Fruit fly (Drosophila melanogaster) whole organism, embryonic: ENCODE data around the gene Adgf-B.

ENCODE experiments used
- Antp ChIP-seq: fragments of 200-800 bp; sonication (Bioruptor generic); optimal IDR thresholded peaks from 3 replicates; lab custom pipeline; 2016; ENCODE audit warnings: missing biosample characterization, missing genetic modification characterization
- Bdp1 ChIP-seq: fragments of 200-800 bp; sonication (Bioruptor generic); optimal IDR thresholded peaks from 3 replicates; lab custom pipeline; 2016; ENCODE audit warnings: missing biosample characterization, missing genetic modification characterization
- C15 ChIP-seq: fragments of 200-800 bp; sonication (Bioruptor generic); IDR thresholded peaks from 3 replicates; pipeline ENCODE4 v1.3.6; 2022; ENCODE audit warnings: missing biosample characterization, missing genetic modification characterization
- CG10209 ChIP-seq: fragments of 200-800 bp; sonication (Bioruptor generic); optimal IDR thresholded peaks from 3 replicates; lab custom pipeline; 2017; ENCODE audit warnings: missing biosample characterization, mild to moderate bottlenecking, missing genetic modification characterization, missing genetic modification reagents
- CG10274 ChIP-seq: fragments of 200-800 bp; sonication (Bioruptor generic); optimal IDR thresholded peaks from 3 replicates; lab custom pipeline; 2017; ENCODE audit warnings: missing biosample characterization, mild to moderate bottlenecking, missing genetic modification characterization
- CG1233 ChIP-seq: fragments of 200-800 bp; sonication (Bioruptor generic); optimal IDR thresholded peaks from 4 replicates; lab custom pipeline; 2018; ENCODE audit warnings: missing biosample characterization, mild to moderate bottlenecking, missing genetic modification characterization
- CG13296 ChIP-seq: fragments of 200-800 bp; sonication (Bioruptor generic); optimal IDR thresholded peaks from 3 replicates; lab custom pipeline; 2018; ENCODE audit warnings: missing biosample characterization, mild to moderate bottlenecking, missing genetic modification characterization
- CG15514 ChIP-seq: fragments of 200-800 bp; sonication (Bioruptor generic); optimal IDR thresholded peaks from 3 replicates; lab custom pipeline; 2017; ENCODE audit warnings: missing biosample characterization, missing genetic modification characterization, mild to moderate bottlenecking, moderate library complexity, missing genetic modification reagents
- CG15601 ChIP-seq: fragments of 200-800 bp; sonication (Bioruptor generic); optimal IDR thresholded peaks from 3 replicates; lab custom pipeline; 2019; ENCODE audit warnings: missing biosample characterization, mild to moderate bottlenecking, missing genetic modification characterization, moderate library complexity
- CG17385 ChIP-seq: fragments of 200-800 bp; sonication (Bioruptor generic); optimal IDR thresholded peaks from 3 replicates; lab custom pipeline; 2018; ENCODE audit warnings: missing biosample characterization, mild to moderate bottlenecking, missing genetic modification characterization
- CG17802 ChIP-seq: fragments of 200-800 bp; sonication (Bioruptor generic); optimal IDR thresholded peaks from 2 replicates; lab custom pipeline; 2018; ENCODE audit warnings: missing biosample characterization, mild to moderate bottlenecking, missing genetic modification characterization, moderate library complexity
- CG2116 ChIP-seq: fragments of 200-800 bp; sonication (Bioruptor generic); optimal IDR thresholded peaks from 3 replicates; lab custom pipeline; 2018; ENCODE audit warnings: missing biosample characterization, mild to moderate bottlenecking, missing genetic modification characterization
- CG2678 ChIP-seq: fragments of 200-800 bp; sonication (Bioruptor generic); optimal IDR thresholded peaks from 3 replicates; lab custom pipeline; 2019; ENCODE audit warnings: missing biosample characterization, mild to moderate bottlenecking, missing genetic modification characterization, moderate library complexity
- CG30403 ChIP-seq: fragments of 200-800 bp; sonication (Bioruptor generic); optimal IDR thresholded peaks from 3 replicates; lab custom pipeline; 2016; ENCODE audit warnings: missing biosample characterization, missing genetic modification characterization
- CG3847 ChIP-seq: fragments of 200-800 bp; sonication (Bioruptor generic); IDR thresholded peaks from 2 replicates; pipeline ENCODE4 v1.3.6; 2022; ENCODE audit warnings: missing biosample characterization, missing genetic modification characterization
- CG42726 ChIP-seq: fragments of 200-800 bp; sonication (Bioruptor generic); IDR thresholded peaks from 2 replicates; pipeline ENCODE4 v1.3.6; 2022; ENCODE audit warnings: missing biosample characterization, missing genetic modification characterization; ENCODE audit not compliant: partially characterized antibody
- CG4424 ChIP-seq: fragments of 200-800 bp; sonication (Bioruptor generic); optimal IDR thresholded peaks from 3 replicates; lab custom pipeline; 2016; ENCODE audit warnings: missing biosample characterization, missing genetic modification characterization
- CG4707 ChIP-seq: fragments of 200-800 bp; sonication (Bioruptor generic); optimal IDR thresholded peaks from 2 replicates; lab custom pipeline; 2018; ENCODE audit warnings: missing biosample characterization, mild to moderate bottlenecking, missing genetic modification characterization, moderate library complexity
- CG4820 ChIP-seq: fragments of 200-800 bp; sonication (Bioruptor generic); optimal IDR thresholded peaks from 3 replicates; lab custom pipeline; 2016; ENCODE audit warnings: missing biosample characterization, missing genetic modification characterization
- CG4854 ChIP-seq: fragments of 200-800 bp; sonication (Bioruptor generic); optimal IDR thresholded peaks from 2 replicates; lab custom pipeline; 2016; ENCODE audit warnings: missing biosample characterization, missing genetic modification characterization, inconsistent platforms
- CG5953 ChIP-seq: fragments of 200-800 bp; sonication (Bioruptor generic); IDR thresholded peaks from 2 replicates; pipeline ENCODE4 v1.3.6; 2022; ENCODE audit warnings: missing biosample characterization, missing genetic modification characterization
- CG6175 ChIP-seq: fragments of 200-800 bp; sonication (Bioruptor generic); IDR thresholded peaks from 3 replicates; pipeline ENCODE4 v1.3.6; 2022; ENCODE audit warnings: missing biosample characterization, missing genetic modification characterization
- CG7357 ChIP-seq: fragments of 200-800 bp; sonication (Bioruptor generic); IDR thresholded peaks from 3 replicates; pipeline ENCODE4 v1.3.6; 2022; ENCODE audit warnings: missing biosample characterization, missing genetic modification characterization
- CG9609 ChIP-seq: fragments of 200-800 bp; sonication (Bioruptor generic); optimal IDR thresholded peaks from 3 replicates; lab custom pipeline; 2016; ENCODE audit warnings: missing biosample characterization, missing genetic modification characterization
- CkIIα-i1 ChIP-seq: fragments of 200-800 bp; sonication (Bioruptor generic); IDR thresholded peaks from 2 replicates; pipeline ENCODE4 v1.3.6; 2022; ENCODE audit warnings: missing biosample characterization, missing genetic modification characterization
- D ChIP-seq, 2 experiments: fragments of 200-800 bp in 1 of 2; fragments of >200 bp in 1 of 2; sonication (Bioruptor generic) in 1 of 2; optimal IDR thresholded peaks; 2 replicates in 1 of 2; 3 replicates in 1 of 2; lab custom pipeline; 2017; ENCODE audit warnings: mild to moderate bottlenecking in 1 of 2, missing biosample characterization in 1 of 2, missing genetic modification characterization in 1 of 2, missing genetic modification reagents in 1 of 2
- D19B ChIP-seq: fragments of 200-800 bp; sonication (Bioruptor generic); optimal IDR thresholded peaks from 2 replicates; lab custom pipeline; 2017; ENCODE audit warnings: missing biosample characterization, mild to moderate bottlenecking, missing genetic modification characterization
- Dp ChIP-seq: fragments of 200-800 bp; sonication (Bioruptor generic); optimal IDR thresholded peaks from 2 replicates; lab custom pipeline; 2018; ENCODE audit warnings: missing biosample characterization, mild to moderate bottlenecking, missing genetic modification characterization, moderate library complexity
- HHEX ChIP-seq: fragments of 200-800 bp; sonication (Bioruptor generic); optimal IDR thresholded peaks from 3 replicates; lab custom pipeline; 2017; ENCODE audit warnings: missing biosample characterization, mild to moderate bottlenecking, missing genetic modification characterization, missing genetic modification reagents
- HLHmδ ChIP-seq: fragments of 200-800 bp; sonication (Bioruptor generic); optimal IDR thresholded peaks from 2 replicates; lab custom pipeline; 2018; ENCODE audit warnings: missing biosample characterization, mild to moderate bottlenecking, missing genetic modification characterization, moderate library complexity
- HmgZ ChIP-seq: fragments of 200-800 bp; sonication (Bioruptor generic); optimal IDR thresholded peaks from 2 replicates; lab custom pipeline; 2018; ENCODE audit warnings: missing biosample characterization, mild to moderate bottlenecking, missing genetic modification characterization
- Hmr ChIP-seq: fragments of 200-800 bp; sonication (Bioruptor generic); optimal IDR thresholded peaks from 3 replicates; lab custom pipeline; 2017; ENCODE audit warnings: mild to moderate bottlenecking, missing biosample characterization, missing genetic modification reagents, missing genetic modification characterization
- MTF-1 ChIP-seq: fragments of 200-800 bp; sonication (Bioruptor generic); optimal IDR thresholded peaks from 2 replicates; lab custom pipeline; 2018; ENCODE audit warnings: missing biosample characterization, mild to moderate bottlenecking, missing genetic modification characterization, borderline replicate concordance
- NC2α ChIP-seq: fragments of 200-800 bp; sonication (Bioruptor generic); optimal IDR thresholded peaks from 2 replicates; lab custom pipeline; 2016; ENCODE audit warnings: missing biosample characterization, missing genetic modification characterization
- NfI ChIP-seq: fragments of 200-800 bp; sonication (Bioruptor generic); optimal IDR thresholded peaks from 3 replicates; lab custom pipeline; 2018; ENCODE audit warnings: missing biosample characterization, mild to moderate bottlenecking, missing genetic modification characterization, moderate library complexity
- Ptx1 ChIP-seq: fragments of 200-800 bp; sonication (Bioruptor generic); IDR thresholded peaks from 2 replicates; pipeline ENCODE4 v1.3.6; 2022; ENCODE audit warnings: missing biosample characterization, missing genetic modification characterization
- Sin3A ChIP-seq: fragments of >200 bp; optimal IDR thresholded peaks from 2 replicates; lab custom pipeline; 2018
- Sry-β ChIP-seq: fragments of 200-800 bp; sonication (Bioruptor generic); optimal IDR thresholded peaks from 2 replicates; lab custom pipeline; 2018; ENCODE audit warnings: missing biosample characterization, mild to moderate bottlenecking, missing genetic modification characterization, moderate library complexity
- Ssrp ChIP-seq: fragments of 200-800 bp; sonication (Bioruptor generic); optimal IDR thresholded peaks from 2 replicates; lab custom pipeline; 2018; ENCODE audit warnings: missing biosample characterization, mild to moderate bottlenecking, missing genetic modification characterization, moderate library complexity
- ac ChIP-seq: fragments of 200-800 bp; sonication (Bioruptor generic); optimal IDR thresholded peaks from 3 replicates; lab custom pipeline; 2017; ENCODE audit warnings: missing biosample characterization, mild to moderate bottlenecking, missing genetic modification characterization
- grn ChIP-seq: fragments of 200-800 bp; sonication (Bioruptor generic); optimal IDR thresholded peaks from 3 replicates; lab custom pipeline; 2017; ENCODE audit warnings: missing biosample characterization, missing genetic modification characterization
- her ChIP-seq: fragments of 200-800 bp; sonication (Bioruptor generic); optimal IDR thresholded peaks from 2 replicates; lab custom pipeline; 2016; ENCODE audit warnings: missing biosample characterization, missing genetic modification characterization
- mam ChIP-seq: fragments of 200-800 bp; sonication (Bioruptor generic); optimal IDR thresholded peaks from 3 replicates; lab custom pipeline; 2016; ENCODE audit warnings: missing biosample characterization, missing genetic modification characterization
- nerfin-1 ChIP-seq: fragments of 200-800 bp; sonication (Bioruptor generic); optimal IDR thresholded peaks from 3 replicates; lab custom pipeline; 2019; ENCODE audit warnings: missing biosample characterization, mild to moderate bottlenecking, missing genetic modification characterization, moderate library complexity
- pum ChIP-seq: fragments of 200-800 bp; sonication (Bioruptor generic); optimal IDR thresholded peaks from 2 replicates; lab custom pipeline; 2016; ENCODE audit warnings: missing biosample characterization, missing genetic modification characterization
- repo ChIP-seq: fragments of 200-800 bp; sonication (Bioruptor generic); optimal IDR thresholded peaks from 2 replicates; lab custom pipeline; 2016; ENCODE audit warnings: missing biosample characterization, missing genetic modification characterization
- row ChIP-seq: fragments of 200-800 bp; sonication (Bioruptor generic); IDR thresholded peaks from 3 replicates; pipeline ENCODE4 v1.3.6; 2022; ENCODE audit warnings: missing biosample characterization, missing genetic modification characterization
- so ChIP-seq: fragments of 200-800 bp; sonication (Bioruptor generic); IDR thresholded peaks from 3 replicates; pipeline ENCODE4 v1.3.6; 2022; ENCODE audit warnings: missing biosample characterization, missing genetic modification characterization
- sqz ChIP-seq: fragments of 200-800 bp; sonication (Bioruptor generic); optimal IDR thresholded peaks from 3 replicates; lab custom pipeline; 2018; ENCODE audit warnings: missing biosample characterization, mild to moderate bottlenecking, missing genetic modification characterization
- ssp ChIP-seq: fragments of 200-800 bp; sonication (Bioruptor generic); IDR thresholded peaks from 2 replicates; pipeline ENCODE4 v1.3.6; 2022; ENCODE audit warnings: missing biosample characterization, missing genetic modification characterization
- tgo ChIP-seq: fragments of 200-800 bp; sonication (Bioruptor generic); IDR thresholded peaks from 3 replicates; pipeline ENCODE4 v1.3.6; 2022; ENCODE audit warnings: missing biosample characterization, missing genetic modification characterization
- tx ChIP-seq: fragments of 200-800 bp; sonication (Bioruptor generic); optimal IDR thresholded peaks from 2 replicates; lab custom pipeline; 2016; ENCODE audit warnings: missing biosample characterization, missing genetic modification characterization

Adgf-B gene

dm6 chr3L:17740471-17740870, 9.9 kb downstream of the Adgf-B start, which contains the start of gene CG7460 (continued):
- TF ChIP-seq Ptx1 (no peak), CG5953 (GFP tag; lab: Robert Waterston, UW) (no peak), CkIIα-i1 (GFP tag; lab: Robert Waterston, UW) (no peak), pum (no peak), row (no peak), Hmr (GFP tag; lab: Kevin White, UChicago) (peak; percentile 10), Ssrp (tag; lab: Kevin White, UChicago) (no peak), tx (GFP tag; lab: Kevin White, UChicago) (no peak), CG4424 (GFP tag; lab: Kevin White, UChicago) (no peak), HHEX (no peak), CG42726 (GFP tag; lab: Robert Waterston, UW) (no peak), CG2678 (peak; percentile 31), HmgZ (peak; percentile 31), ac (GFP tag; lab: Kevin White, UChicago) (no peak), CG6175 (GFP tag; lab: Robert Waterston, UW) (no peak), CG15514 (no peak), CG13296 (peak; percentile 57), D (optimal IDR thresholded peaks at IDR 0.05; lab: Kevin White, UChicago) (no peak), D (GFP tag; optimal IDR thresholded peaks at IDR 0.05; lab: Kevin White, UChicago) (no peak), CG15601 (tag; lab: Kevin White, UChicago) (no peak), tgo (GFP tag; lab: Robert Waterston, UW) (no peak), so (GFP tag; lab: Robert Waterston, UW) (no peak), CG17385 (no peak), CG3847 (GFP tag; lab: Robert Waterston, UW) (no peak), CG10209 (GFP tag; lab: Kevin White, UChicago) (no peak), CG17802 (tag; lab: Kevin White, UChicago) (no peak), CG30403 (GFP tag; lab: Kevin White, UChicago) (no peak), Sry-β (GFP tag; lab: Kevin White, UChicago) (no peak), CG7357 (GFP tag; lab: Robert Waterston, UW) (no peak), CG4854 (GFP tag; lab: Kevin White, UChicago) (no peak), CG2116 (GFP tag; lab: Kevin White, UChicago) (no peak), grn (GFP tag; lab: Kevin White, UChicago) (peak; percentile 69), her (no peak), CG4707 (GFP tag; lab: Kevin White, UChicago) (peak; percentile 14), Sin3A (no peak), HLHmδ (no peak), D19B (GFP tag; lab: Kevin White, UChicago) (no peak), NfI (GFP tag; lab: Kevin White, UChicago) (no peak), CG10274 (GFP tag; lab: Kevin White, UChicago) (no peak), CG1233 (GFP tag; lab: Kevin White, UChicago) (no peak), nerfin-1 (tag; lab: Kevin White, UChicago) (no peak), Antp (no peak), C15 (GFP tag; lab: Robert Waterston, UW) (no peak), MTF-1 (GFP tag; lab: Kevin White, UChicago) (peak; percentile 11), ssp (GFP tag; lab: Robert Waterston, UW) (no peak), Dp (no peak), Bdp1 (GFP tag; lab: Kevin White, UChicago) (no peak), sqz (GFP tag; lab: Kevin White, UChicago) (no peak), repo (GFP tag; lab: Kevin White, UChicago) (no peak), CG9609 (GFP tag; lab: Kevin White, UChicago) (no peak), NC2α (GFP tag; lab: Kevin White, UChicago) (no peak), mam (no peak), CG4820 (GFP tag; lab: Kevin White, UChicago) (no peak)
